Fruit fly (Drosophila melanogaster) whole organism, embryonic: ENCODE measurements around the gene RpS28a.

Source experiments
- Adf1 ChIP-seq: fragments of 200-800 bp; sonication (Bioruptor generic); IDR thresholded peaks from 2 replicates; pipeline ENCODE4 v1.3.6; 2022; ENCODE audit warnings: missing biosample characterization, missing genetic modification characterization
- BtbVII ChIP-seq: fragments of 200-800 bp; sonication (Bioruptor generic); optimal IDR thresholded peaks from 3 replicates; lab custom pipeline; 2017; ENCODE audit warnings: missing biosample characterization, mild to moderate bottlenecking, missing genetic modification characterization
- CG11085 ChIP-seq: fragments of 200-800 bp; sonication (Bioruptor generic); IDR thresholded peaks from 2 replicates; pipeline ENCODE4 v1.3.6; 2022; ENCODE audit warnings: missing biosample characterization, missing genetic modification characterization
- CG11247 ChIP-seq: fragments of 200-800 bp; sonication (Bioruptor generic); IDR thresholded peaks from 2 replicates; pipeline ENCODE4 v1.3.6; 2022; ENCODE audit warnings: missing biosample characterization, missing genetic modification characterization
- CG12219 ChIP-seq: fragments of 200-800 bp; sonication (Bioruptor generic); optimal IDR thresholded peaks from 3 replicates; lab custom pipeline; 2018; ENCODE audit warnings: missing biosample characterization, mild to moderate bottlenecking, missing genetic modification characterization
- CG12391 ChIP-seq: fragments of 200-800 bp; sonication (Bioruptor generic); optimal IDR thresholded peaks from 3 replicates; lab custom pipeline; 2018; ENCODE audit warnings: missing biosample characterization, mild to moderate bottlenecking, missing genetic modification characterization, moderate library complexity
- CG12769 ChIP-seq: fragments of 200-800 bp; sonication (Bioruptor generic); optimal IDR thresholded peaks from 2 replicates; lab custom pipeline; 2019; ENCODE audit warnings: missing biosample characterization, mild to moderate bottlenecking, missing genetic modification characterization, moderate library complexity
- CG14965 ChIP-seq: fragments of 200-800 bp; sonication (Bioruptor generic); optimal IDR thresholded peaks from 2 replicates; lab custom pipeline; 2016; ENCODE audit warnings: missing biosample characterization, missing genetic modification characterization, borderline replicate concordance
- CG15514 ChIP-seq: fragments of 200-800 bp; sonication (Bioruptor generic); optimal IDR thresholded peaks from 3 replicates; lab custom pipeline; 2017; ENCODE audit warnings: missing biosample characterization, missing genetic modification characterization, mild to moderate bottlenecking, moderate library complexity, missing genetic modification reagents
- CG1603 ChIP-seq: fragments of 200-800 bp; sonication (Bioruptor generic); optimal IDR thresholded peaks from 2 replicates; lab custom pipeline; 2019; ENCODE audit warnings: missing biosample characterization, mild to moderate bottlenecking, missing genetic modification characterization, moderate library complexity
- CG17186 ChIP-seq: fragments of 200-800 bp; sonication (Bioruptor generic); optimal IDR thresholded peaks from 3 replicates; lab custom pipeline; 2017; ENCODE audit warnings: missing biosample characterization, missing genetic modification reagents, missing genetic modification characterization
- CG17802 ChIP-seq: fragments of 200-800 bp; sonication (Bioruptor generic); optimal IDR thresholded peaks from 2 replicates; lab custom pipeline; 2018; ENCODE audit warnings: missing biosample characterization, mild to moderate bottlenecking, missing genetic modification characterization, moderate library complexity
- CG1792 ChIP-seq: fragments of 200-800 bp; sonication (Bioruptor generic); optimal IDR thresholded peaks from 2 replicates; lab custom pipeline; 2016; ENCODE audit warnings: missing biosample characterization, missing genetic modification characterization
- CG30403 ChIP-seq: fragments of 200-800 bp; sonication (Bioruptor generic); optimal IDR thresholded peaks from 3 replicates; lab custom pipeline; 2016; ENCODE audit warnings: missing biosample characterization, missing genetic modification characterization
- CG34422 ChIP-seq: fragments of 200-800 bp; sonication (Bioruptor generic); IDR thresholded peaks from 3 replicates; pipeline ENCODE4 v1.3.6; 2022; ENCODE audit warnings: missing biosample characterization, missing genetic modification characterization
- CG4328 ChIP-seq: fragments of 200-800 bp; sonication (Bioruptor generic); optimal IDR thresholded peaks from 3 replicates; lab custom pipeline; 2017; ENCODE audit warnings: missing biosample characterization, missing genetic modification reagents, missing genetic modification characterization
- CG6813 ChIP-seq: fragments of 200-800 bp; sonication (Bioruptor generic); optimal IDR thresholded peaks from 2 replicates; lab custom pipeline; 2017; ENCODE audit warnings: missing biosample characterization, missing genetic modification characterization, mild to moderate bottlenecking, moderate library complexity, missing genetic modification reagents
- CG6854 ChIP-seq: fragments of 200-800 bp; sonication (Bioruptor generic); optimal IDR thresholded peaks from 3 replicates; lab custom pipeline; 2017; ENCODE audit warnings: missing biosample characterization, mild to moderate bottlenecking, missing genetic modification characterization
- CG7372 ChIP-seq: fragments of 200-800 bp; sonication (Bioruptor generic); IDR thresholded peaks from 2 replicates; pipeline ENCODE4 v1.3.6; 2022; ENCODE audit warnings: missing biosample characterization, missing genetic modification characterization
- CG7839 ChIP-seq: fragments of 200-800 bp; sonication (Bioruptor generic); optimal IDR thresholded peaks from 3 replicates; lab custom pipeline; 2018; ENCODE audit warnings: missing biosample characterization, mild to moderate bottlenecking, missing genetic modification characterization, moderate library complexity
- CG8290 ChIP-seq, 3 experiments: fragments of 200-800 bp; sonication (Bioruptor generic); optimal IDR thresholded peaks; 2 replicates each; lab custom pipeline; 2016 to 2019; ENCODE audit warnings: missing biosample characterization in 3 of 3, missing genetic modification characterization in 3 of 3, mild to moderate bottlenecking in 2 of 3, moderate library complexity in 1 of 3
- CG8388 ChIP-seq: fragments of 200-800 bp; sonication (Bioruptor generic); optimal IDR thresholded peaks from 2 replicates; lab custom pipeline; 2019; ENCODE audit warnings: missing biosample characterization, mild to moderate bottlenecking, missing genetic modification characterization, moderate library complexity
- CG8765 ChIP-seq: fragments of 200-800 bp; sonication (Bioruptor generic); IDR thresholded peaks from 2 replicates; pipeline ENCODE4 v1.3.6; 2022; ENCODE audit warnings: missing biosample characterization, missing genetic modification characterization
- CoRest ChIP-seq: fragments of 200-800 bp; sonication (Bioruptor generic); optimal IDR thresholded peaks from 3 replicates; lab custom pipeline; 2018; ENCODE audit warnings: missing biosample characterization, mild to moderate bottlenecking, missing genetic modification characterization, moderate library complexity
- D19A ChIP-seq: fragments of 200-800 bp; optimal IDR thresholded peaks from 3 replicates; lab custom pipeline; 2019; ENCODE audit warnings: missing biosample characterization, mild to moderate bottlenecking, missing genetic modification characterization, moderate library complexity
- Deaf1 ChIP-seq: fragments of 200-800 bp; optimal IDR thresholded peaks from 3 replicates; lab custom pipeline; 2019; ENCODE audit warnings: missing biosample characterization, mild to moderate bottlenecking, missing genetic modification characterization, moderate library complexity
- Hr51 ChIP-seq, 2 experiments: fragments of 200-800 bp; sonication (Bioruptor generic); optimal IDR thresholded peaks; 2 replicates in 1 of 2; 3 replicates in 1 of 2; lab custom pipeline; 2016 to 2018; ENCODE audit warnings: missing biosample characterization in 2 of 2, missing genetic modification characterization in 2 of 2, mild to moderate bottlenecking in 1 of 2, moderate library complexity in 1 of 2
- Scr ChIP-seq: fragments of 200-800 bp; sonication (Bioruptor generic); IDR thresholded peaks from 2 replicates; pipeline ENCODE4 v1.3.6; 2022; ENCODE audit warnings: missing biosample characterization, missing genetic modification characterization; ENCODE audit not compliant: partially characterized antibody
- Sox102F ChIP-seq: fragments of 200-800 bp; sonication (Bioruptor generic); optimal IDR thresholded peaks from 2 replicates; lab custom pipeline; 2018; ENCODE audit warnings: missing biosample characterization, mild to moderate bottlenecking, missing genetic modification characterization, moderate library complexity
- caup ChIP-seq: fragments of 200-800 bp; sonication (Bioruptor generic); optimal IDR thresholded peaks from 3 replicates; lab custom pipeline; 2017; ENCODE audit warnings: missing biosample characterization, mild to moderate bottlenecking, missing genetic modification characterization, moderate library complexity; ENCODE audit not compliant: severe bottlenecking
- chm ChIP-seq: fragments of 200-800 bp; sonication (Bioruptor generic); IDR thresholded peaks from 2 replicates; pipeline ENCODE4 v1.3.6; 2022; ENCODE audit warnings: missing biosample characterization, missing genetic modification characterization
- crc ChIP-seq: fragments of 200-800 bp; sonication (Bioruptor generic); optimal IDR thresholded peaks from 2 replicates; lab custom pipeline; 2016; ENCODE audit warnings: missing biosample characterization, missing genetic modification characterization
- dmrt99B ChIP-seq: fragments of 200-800 bp; sonication (Bioruptor generic); optimal IDR thresholded peaks from 2 replicates; lab custom pipeline; 2018; ENCODE audit warnings: missing biosample characterization, mild to moderate bottlenecking, missing genetic modification characterization, moderate library complexity
- dpn ChIP-seq, 2 experiments: fragments of 200-800 bp; sonication (Bioruptor generic); optimal IDR thresholded peaks; 3 replicates each; lab custom pipeline; 2016; ENCODE audit warnings: missing biosample characterization in 2 of 2, missing genetic modification characterization in 2 of 2
- fd64A ChIP-seq: fragments of 200-800 bp; sonication (Bioruptor generic); optimal IDR thresholded peaks from 3 replicates; lab custom pipeline; 2018; ENCODE audit warnings: missing biosample characterization, mild to moderate bottlenecking, missing genetic modification characterization
- gcm ChIP-seq: fragments of 200-800 bp; sonication (Bioruptor generic); optimal IDR thresholded peaks from 2 replicates; lab custom pipeline; 2019; ENCODE audit warnings: missing biosample characterization, mild to moderate bottlenecking, missing genetic modification characterization, moderate library complexity
- hbn ChIP-seq: fragments of 200-800 bp; sonication (Bioruptor generic); IDR thresholded peaks from 2 replicates; pipeline ENCODE4 v1.3.6; 2022; ENCODE audit warnings: missing biosample characterization, missing genetic modification characterization; ENCODE audit not compliant: partially characterized antibody
- klu ChIP-seq: fragments of 200-800 bp; sonication (Bioruptor generic); IDR thresholded peaks from 2 replicates; pipeline ENCODE4 v1.3.6; 2022; ENCODE audit warnings: missing biosample characterization, missing genetic modification characterization
- lmd ChIP-seq: fragments of 200-800 bp; sonication (Bioruptor generic); IDR thresholded peaks from 2 replicates; pipeline ENCODE4 v1.3.6; 2022; ENCODE audit warnings: missing biosample characterization, missing genetic modification characterization
- lola ChIP-seq, 3 experiments: fragments of >200 bp in 2 of 3; fragments of 200-800 bp in 1 of 3; sonication (Bioruptor generic) in 1 of 3; optimal IDR thresholded peaks; 2 replicates each; lab custom pipeline; 2017 to 2019; ENCODE audit warnings: missing biosample characterization in 3 of 3, missing genetic modification characterization in 3 of 3, mild to moderate bottlenecking in 1 of 3, moderate library complexity in 1 of 3
- org-1 ChIP-seq: fragments of 200-800 bp; sonication (Bioruptor generic); optimal IDR thresholded peaks from 2 replicates; lab custom pipeline; 2017; ENCODE audit warnings: missing biosample characterization, missing genetic modification characterization
- ro ChIP-seq: fragments of 200-800 bp; sonication (Bioruptor generic); IDR thresholded peaks from 2 replicates; pipeline ENCODE4 v1.3.6; 2022; ENCODE audit warnings: missing biosample characterization, missing genetic modification characterization
- row ChIP-seq: fragments of 200-800 bp; sonication (Bioruptor generic); IDR thresholded peaks from 3 replicates; pipeline ENCODE4 v1.3.6; 2022; ENCODE audit warnings: missing biosample characterization, missing genetic modification characterization
- sob ChIP-seq: fragments of 200-800 bp; sonication (Bioruptor generic); IDR thresholded peaks from 2 replicates; pipeline ENCODE4 v1.3.6; 2022; ENCODE audit warnings: missing biosample characterization, missing genetic modification characterization
- zen ChIP-seq: fragments of 200-800 bp; sonication (Bioruptor generic); optimal IDR thresholded peaks from 3 replicates; lab custom pipeline; 2018; ENCODE audit warnings: missing biosample characterization, mild to moderate bottlenecking, missing genetic modification characterization, moderate library complexity
- zfh1 ChIP-seq: fragments of 200-800 bp; sonication (Bioruptor generic); IDR thresholded peaks from 3 replicates; pipeline ENCODE4 v1.3.6; 2022; ENCODE audit warnings: missing biosample characterization, missing genetic modification characterization

The RpS28a gene

dm6 chr3R:30021559-30022451, 643 bp downstream of the RpS28a start, which contains the start of gene Mgat2 (continued):
- no peak for TF ChIP-seq row (GFP tag; lab: Robert Waterston, UW)
- TF ChIP-seq gcm (GFP tag; lab: Kevin White, UChicago), result peak; percentile 97
- no peak for TF ChIP-seq CG11247 (GFP tag; lab: Robert Waterston, UW)
- peak; percentile 63 for TF ChIP-seq BtbVII (GFP tag; lab: Kevin White, UChicago)
- no peak for TF ChIP-seq lmd (GFP tag; lab: Robert Waterston, UW)
- peak; percentile 59 for TF ChIP-seq CG12219 (GFP tag; lab: Kevin White, UChicago)
- no peak for TF ChIP-seq CoRest
- TF ChIP-seq CG12769 (tag; lab: Kevin White, UChicago), result peak; percentile 95
- TF ChIP-seq ro (GFP tag; lab: Robert Waterston, UW), result no peak
- peak; percentile 83 for TF ChIP-seq chm
- peak; percentile 6 for TF ChIP-seq CG12391 (tag; lab: Kevin White, UChicago)
- TF ChIP-seq CG15514 (GFP tag; lab: Kevin White, UChicago), result no peak
- peak; percentile 89 for TF ChIP-seq hbn (GFP tag; lab: Robert Waterston, UW)
- no peak for TF ChIP-seq Sox102F
- TF ChIP-seq zen (tag; lab: Kevin White, UChicago), result no peak
- no peak for TF ChIP-seq klu
- TF ChIP-seq CG4328 (GFP tag; lab: Kevin White, UChicago), result peak; percentile 9
- no peak for TF ChIP-seq CG11085 (GFP tag; lab: Robert Waterston, UW)
- no peak for TF ChIP-seq caup (GFP tag; lab: Kevin White, UChicago)
- no peak for TF ChIP-seq dpn (GFP tag; optimal IDR thresholded peaks at IDR 0.05; lab: Kevin White, UChicago)
- TF ChIP-seq sob (GFP tag; lab: Robert Waterston, UW), result peak; percentile 37; the same call in 1 of the 2 replicates
- TF ChIP-seq CG14965 (GFP tag; lab: Kevin White, UChicago), result peak; percentile 15
- no peak for TF ChIP-seq CG1792 (GFP tag; lab: Kevin White, UChicago)
- TF ChIP-seq CG17802 (tag; lab: Kevin White, UChicago), result no peak
- TF ChIP-seq CG34422, result peak; percentile 79; the same call in 1 of the 3 replicates
- peak; percentile 24 for TF ChIP-seq CG17186 (GFP tag; lab: Kevin White, UChicago)
- peak; percentile 81 for TF ChIP-seq Deaf1 (tag; lab: Kevin White, UChicago)
- TF ChIP-seq lola (GFP tag; optimal IDR thresholded peaks at IDR 0.05; lab: Kevin White, UChicago), result peak in 1 of 3 experiments; percentile 8
- no peak for TF ChIP-seq org-1 (GFP tag; lab: Kevin White, UChicago)
- TF ChIP-seq CG8765 (GFP tag; lab: Robert Waterston, UW), result no peak
- no peak for TF ChIP-seq Hr51 (GFP tag; optimal IDR thresholded peaks at IDR 0.05; lab: Kevin White, UChicago)
- TF ChIP-seq CG30403 (GFP tag; lab: Kevin White, UChicago), result no peak
- 0 out of 3 replicates have a peak, but pooled peaks have one; percentile 33 for TF ChIP-seq zfh1 (GFP tag; lab: Robert Waterston, UW)
- peak; percentile 10 for TF ChIP-seq CG8388 (GFP tag; lab: Kevin White, UChicago)
- peak; percentile 66 for TF ChIP-seq CG6854
- no peak for TF ChIP-seq D19A (tag; lab: Kevin White, UChicago)
- no peak for TF ChIP-seq CG8290 (GFP tag; optimal IDR thresholded peaks at IDR 0.05; lab: Kevin White, UChicago)
- TF ChIP-seq CG8290 (tag; optimal IDR thresholded peaks at IDR 0.05; lab: Kevin White, UChicago), result peak in 1 of 2 experiments; percentile 73
- no peak for TF ChIP-seq dmrt99B (tag; lab: Kevin White, UChicago)
- TF ChIP-seq CG7372, result no peak
- peak; percentile 61; the same call in 1 of the 2 replicates for TF ChIP-seq Adf1 (GFP tag; lab: Robert Waterston, UW)
- TF ChIP-seq Scr (GFP tag; lab: Robert Waterston, UW), result peak; percentile 91
- peak; percentile 44 for TF ChIP-seq CG1603 (tag; lab: Kevin White, UChicago)
- TF ChIP-seq CG7839 (tag; lab: Kevin White, UChicago), result no peak
- TF ChIP-seq crc (GFP tag; lab: Kevin White, UChicago), result no peak
- peak; percentile 67 for TF ChIP-seq fd64A (GFP tag; lab: Kevin White, UChicago)
- peak; percentile 55 for TF ChIP-seq CG6813 (GFP tag; lab: Kevin White, UChicago)
